Fruit fly (Drosophila melanogaster): ENCODE data around the gene LysX.

DNA sequence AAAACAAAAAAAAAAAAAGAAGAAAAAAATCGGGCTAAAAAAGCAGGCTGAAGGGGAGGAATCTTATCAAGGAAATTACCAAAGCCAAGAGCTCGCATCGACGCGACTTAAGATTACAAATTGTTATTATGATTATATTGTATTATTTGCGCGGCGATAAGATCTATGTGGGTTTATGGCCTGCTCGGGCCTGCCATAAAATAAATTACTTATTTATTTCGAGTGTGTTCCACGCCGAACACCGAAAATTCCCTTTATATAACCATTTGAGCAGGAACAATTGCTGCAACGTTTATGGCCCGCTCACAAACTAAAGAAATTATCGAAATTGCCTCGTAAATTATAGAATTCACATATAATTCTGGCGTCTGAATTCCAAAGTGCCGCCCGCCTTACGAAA is 25.5 kb downstream of the LysX start:
- no peak for TF ChIP-seq Gug (GFP tag; IDR thresholded peaks at IDR 0.05)
- TF ChIP-seq CG8319 (GFP tag; optimal IDR thresholded peaks at IDR 0.05) = no peak
- TF ChIP-seq Eip75B (GFP tag; optimal IDR thresholded peaks at IDR 0.05) = no peak
- TF ChIP-seq Hr4 (GFP tag; optimal IDR thresholded peaks at IDR 0.05) = no peak
- TF ChIP-seq lz (GFP tag; optimal IDR thresholded peaks at IDR 0.05) = no peak
- TF ChIP-seq CG3919 (GFP tag; optimal IDR thresholded peaks at IDR 0.05) = no peak
- no peak for TF ChIP-seq OdsH (GFP tag; optimal IDR thresholded peaks at IDR 0.05)
- TF ChIP-seq salr (GFP tag; optimal IDR thresholded peaks at IDR 0.05) = no peak

Measured in whole organism, prepupa.